Fruit fly (Drosophila melanogaster) whole organism, prepupa: Measurements from ENCODE around the gene CG42322.
A peak's percentile ranks its signal among the peaks of the same experiment; 100 is the strongest.

Experiments
- CG10631 ChIP-seq: fragments of 200-800 bp; sonication (Bioruptor generic); optimal IDR thresholded peaks from 2 replicates; lab custom pipeline; 2016; ENCODE audit warnings: missing biosample characterization, missing genetic modification characterization
- CG10669 ChIP-seq: fragments of 200-800 bp; sonication (Bioruptor generic); optimal IDR thresholded peaks from 3 replicates; lab custom pipeline; 2018; ENCODE audit warnings: missing biosample characterization, mild to moderate bottlenecking, missing genetic modification characterization, moderate library complexity
- CG11294 ChIP-seq: fragments of 200-800 bp; sonication (Bioruptor generic); IDR thresholded peaks from 2 replicates; pipeline ENCODE4 v1.3.6; 2022; ENCODE audit warnings: missing biosample characterization, missing genetic modification characterization
- CG11762 ChIP-seq: fragments of 200-800 bp; sonication (Bioruptor generic); optimal IDR thresholded peaks from 3 replicates; lab custom pipeline; 2016; ENCODE audit warnings: missing biosample characterization, missing genetic modification characterization; ENCODE audit not compliant: insufficient read depth
- CG1621 ChIP-seq: fragments of 200-800 bp; sonication (Bioruptor generic); optimal IDR thresholded peaks from 3 replicates; lab custom pipeline; 2018; ENCODE audit warnings: missing biosample characterization, mild to moderate bottlenecking, missing genetic modification characterization
- CG16779 ChIP-seq: fragments of 200-800 bp; sonication (Bioruptor generic); optimal IDR thresholded peaks from 3 replicates; lab custom pipeline; 2017; ENCODE audit warnings: missing biosample characterization, mild to moderate bottlenecking, missing genetic modification characterization
- CG3032 ChIP-seq: fragments of 200-800 bp; optimal IDR thresholded peaks from 2 replicates; lab custom pipeline; 2019; ENCODE audit warnings: missing biosample characterization, mild to moderate bottlenecking, missing genetic modification characterization, moderate library complexity
- CG31627 ChIP-seq: fragments of 200-800 bp; sonication (Bioruptor generic); optimal IDR thresholded peaks from 3 replicates; lab custom pipeline; 2016; ENCODE audit warnings: missing biosample characterization, missing genetic modification characterization
- CG32006 ChIP-seq: fragments of 200-800 bp; sonication (Bioruptor generic); optimal IDR thresholded peaks from 3 replicates; lab custom pipeline; 2017; ENCODE audit warnings: missing biosample characterization, mild to moderate bottlenecking, missing genetic modification characterization
- CG34406 ChIP-seq: fragments of 200-800 bp; sonication (Bioruptor generic); optimal IDR thresholded peaks from 3 replicates; lab custom pipeline; 2016; ENCODE audit warnings: missing biosample characterization, missing genetic modification characterization
- CG3919 ChIP-seq: fragments of 200-800 bp; sonication (Bioruptor generic); optimal IDR thresholded peaks from 3 replicates; lab custom pipeline; 2016; ENCODE audit warnings: missing biosample characterization, missing genetic modification characterization
- CG4318 ChIP-seq: fragments of 200-800 bp; sonication (Bioruptor generic); optimal IDR thresholded peaks from 3 replicates; lab custom pipeline; 2017; ENCODE audit warnings: missing biosample characterization, mild to moderate bottlenecking, missing genetic modification characterization
- CG6276 ChIP-seq: fragments of 200-800 bp; sonication (Bioruptor generic); optimal IDR thresholded peaks from 2 replicates; lab custom pipeline; 2017; ENCODE audit warnings: missing biosample characterization, mild to moderate bottlenecking, missing genetic modification characterization
- CG6792 ChIP-seq: fragments of 200-800 bp; sonication (Bioruptor generic); optimal IDR thresholded peaks from 3 replicates; lab custom pipeline; 2016; ENCODE audit warnings: missing biosample characterization, missing genetic modification characterization
- CG6808 ChIP-seq: fragments of 200-800 bp; sonication (Bioruptor generic); optimal IDR thresholded peaks from 3 replicates; lab custom pipeline; 2017; ENCODE audit warnings: missing biosample characterization, missing genetic modification characterization, mild to moderate bottlenecking, moderate library complexity, missing genetic modification reagents
- CG6854 ChIP-seq: fragments of 200-800 bp; sonication (Bioruptor generic); optimal IDR thresholded peaks from 2 replicates; lab custom pipeline; 2017; ENCODE audit warnings: missing biosample characterization, mild to moderate bottlenecking, missing genetic modification characterization
- CG7368 ChIP-seq: fragments of 200-800 bp; sonication (Bioruptor generic); optimal IDR thresholded peaks from 3 replicates; lab custom pipeline; 2016; ENCODE audit warnings: missing biosample characterization, missing genetic modification characterization
- CG8119 ChIP-seq: fragments of 200-800 bp; sonication (Bioruptor generic); IDR thresholded peaks from 3 replicates; pipeline ENCODE4 v1.3.6; 2022; ENCODE audit warnings: missing biosample characterization, missing genetic modification characterization
- CG9139 ChIP-seq: fragments of 200-800 bp; sonication (Bioruptor generic); optimal IDR thresholded peaks from 3 replicates; lab custom pipeline; 2017; ENCODE audit warnings: missing biosample characterization, mild to moderate bottlenecking, missing genetic modification characterization
- Eip78C ChIP-seq: fragments of 200-800 bp; sonication (Bioruptor generic); peaks from one replicate; lab custom pipeline; 2016; ENCODE audit warnings: missing biosample characterization, missing genetic modification characterization
- Eip93F ChIP-seq: fragments of 200-800 bp; sonication (Bioruptor generic); optimal IDR thresholded peaks from 2 replicates; lab custom pipeline; 2016; ENCODE audit warnings: missing biosample characterization, mild to moderate bottlenecking, missing genetic modification characterization
- Ets21C ChIP-seq: fragments of 200-800 bp; sonication (Bioruptor generic); optimal IDR thresholded peaks from 3 replicates; lab custom pipeline; 2016; ENCODE audit warnings: missing biosample characterization, missing genetic modification characterization
- Ets96B ChIP-seq: fragments of 200-800 bp; optimal IDR thresholded peaks from 2 replicates; lab custom pipeline; 2019; ENCODE audit warnings: missing biosample characterization, mild to moderate bottlenecking, missing genetic modification characterization, moderate library complexity
- Gug ChIP-seq: fragments of 200-800 bp; sonication (Bioruptor generic); IDR thresholded peaks from 2 replicates; pipeline ENCODE4 v1.3.6; 2022; ENCODE audit warnings: missing biosample characterization, missing genetic modification characterization
- Hr38 ChIP-seq: sonication (Bioruptor generic); optimal IDR thresholded peaks from 2 replicates; lab custom pipeline; 2016; ENCODE audit warnings: missing biosample characterization, missing genetic modification characterization
- Hr39 ChIP-seq: fragments of 200-800 bp; sonication (Bioruptor generic); optimal IDR thresholded peaks from 2 replicates; lab custom pipeline; 2016; ENCODE audit warnings: missing biosample characterization, missing genetic modification characterization
- Hr4 ChIP-seq: fragments of 200-800 bp; sonication (Bioruptor generic); optimal IDR thresholded peaks from 3 replicates; lab custom pipeline; 2016; ENCODE audit warnings: missing biosample characterization, missing genetic modification characterization
- Met ChIP-seq: fragments of 200-800 bp; sonication (Bioruptor generic); optimal IDR thresholded peaks from 3 replicates; lab custom pipeline; 2016; ENCODE audit warnings: missing biosample characterization, missing genetic modification characterization
- OdsH ChIP-seq: fragments of 200-800 bp; sonication (Bioruptor generic); optimal IDR thresholded peaks from 3 replicates; lab custom pipeline; 2016; ENCODE audit warnings: missing biosample characterization, missing genetic modification characterization
- Smox ChIP-seq: fragments of 200-800 bp; sonication (Bioruptor generic); optimal IDR thresholded peaks from 3 replicates; lab custom pipeline; 2016; ENCODE audit warnings: missing biosample characterization, missing genetic modification characterization
- Sox102F ChIP-seq: fragments of 200-800 bp; sonication (Bioruptor generic); optimal IDR thresholded peaks from 2 replicates; lab custom pipeline; 2016; ENCODE audit warnings: missing biosample characterization, mild to moderate bottlenecking, missing genetic modification characterization
- Sox14 ChIP-seq: fragments of 200-800 bp; sonication (Bioruptor generic); optimal IDR thresholded peaks from 3 replicates; lab custom pipeline; 2016; ENCODE audit warnings: missing biosample characterization, missing genetic modification characterization
- Sox15 ChIP-seq: fragments of 200-800 bp; sonication (Bioruptor generic); optimal IDR thresholded peaks from 3 replicates; lab custom pipeline; 2016; ENCODE audit warnings: missing biosample characterization, missing genetic modification characterization
- acj6 ChIP-seq: fragments of 200-800 bp; sonication (Bioruptor generic); optimal IDR thresholded peaks from 3 replicates; lab custom pipeline; 2016; ENCODE audit warnings: missing biosample characterization, missing genetic modification characterization
- cyc ChIP-seq: fragments of 200-800 bp; sonication (Bioruptor generic); optimal IDR thresholded peaks from 3 replicates; lab custom pipeline; 2016; ENCODE audit warnings: missing biosample characterization, missing genetic modification characterization
- dsx ChIP-seq: fragments of 200-800 bp; optimal IDR thresholded peaks from 3 replicates; lab custom pipeline; 2019; ENCODE audit warnings: missing biosample characterization, mild to moderate bottlenecking, missing genetic modification characterization, moderate library complexity; ENCODE audit not compliant: poor library complexity, severe bottlenecking
- eg ChIP-seq: fragments of 200-800 bp; sonication (Bioruptor generic); IDR thresholded peaks from 3 replicates; pipeline ENCODE4 v1.3.6; 2022; ENCODE audit warnings: missing biosample characterization, missing genetic modification characterization
- fd85E ChIP-seq: fragments of 200-800 bp; sonication (Bioruptor generic); optimal IDR thresholded peaks from 3 replicates; lab custom pipeline; 2016; ENCODE audit warnings: missing biosample characterization, missing genetic modification characterization
- lz ChIP-seq: fragments of 200-800 bp; sonication (Bioruptor generic); optimal IDR thresholded peaks from 3 replicates; lab custom pipeline; 2016; ENCODE audit warnings: missing biosample characterization, missing genetic modification characterization
- net ChIP-seq: fragments of 200-800 bp; sonication (Bioruptor generic); optimal IDR thresholded peaks from 3 replicates; lab custom pipeline; 2016; ENCODE audit warnings: missing biosample characterization, missing genetic modification characterization
- pdm3 ChIP-seq: fragments of 200-800 bp; sonication (Bioruptor generic); optimal IDR thresholded peaks from 3 replicates; lab custom pipeline; 2016; ENCODE audit warnings: missing biosample characterization, missing genetic modification characterization
- salr ChIP-seq, 2 experiments: fragments of 200-800 bp; sonication (Bioruptor generic); optimal IDR thresholded peaks; 3 replicates each; lab custom pipeline; 2016 to 2018; ENCODE audit warnings: missing biosample characterization in 2 of 2, missing genetic modification characterization in 2 of 2, mild to moderate bottlenecking in 1 of 2
- spab ChIP-seq: fragments of 200-800 bp; sonication (Bioruptor generic); optimal IDR thresholded peaks from 2 replicates; lab custom pipeline; 2017; ENCODE audit warnings: missing biosample characterization, mild to moderate bottlenecking, missing genetic modification characterization, missing genetic modification reagents
- ss ChIP-seq, 2 experiments: fragments of 200-800 bp; sonication (Bioruptor generic); optimal IDR thresholded peaks; 2 replicates in 1 of 2; 3 replicates in 1 of 2; lab custom pipeline; 2017 to 2018; ENCODE audit warnings: mild to moderate bottlenecking in 2 of 2, missing biosample characterization in 2 of 2, missing genetic modification characterization in 2 of 2, moderate library complexity in 1 of 2
- topi ChIP-seq: fragments of 200-800 bp; sonication (Bioruptor generic); optimal IDR thresholded peaks from 3 replicates; lab custom pipeline; 2016; ENCODE audit warnings: missing biosample characterization, missing genetic modification characterization
- vri ChIP-seq: fragments of 200-800 bp; sonication (Bioruptor generic); optimal IDR thresholded peaks from 3 replicates; lab custom pipeline; 2016; ENCODE audit warnings: missing biosample characterization, mild to moderate bottlenecking, missing genetic modification characterization

The CG42322 gene

dm6 chr3R:20773174-20773573 is 33.3 kb downstream of the CG42322 start (continued):
- TF ChIP-seq Sox15 (GFP tag; lab: Kevin White, UChicago) (no peak), Hr38 (GFP tag; lab: Kevin White, UChicago) (no peak), cyc (GFP tag; lab: Kevin White, UChicago) (peak; percentile 0), dsx (GFP tag; lab: Kevin White, UChicago) (peak; percentile 31), CG11294 (GFP tag; lab: Robert Waterston, UW) (no peak), CG6792 (GFP tag; lab: Kevin White, UChicago) (peak; percentile 42), CG3919 (GFP tag; lab: Kevin White, UChicago) (peak; percentile 59), CG6808 (GFP tag; lab: Kevin White, UChicago) (peak; percentile 51), spab (GFP tag; lab: Kevin White, UChicago) (peak; percentile 36), eg (GFP tag; lab: Robert Waterston, UW) (no peak; the same call in 2 of the 3 replicates), Gug (GFP tag; lab: Robert Waterston, UW) (no peak), acj6 (peak; percentile 39), CG32006 (peak; percentile 10), CG4318 (GFP tag; lab: Kevin White, UChicago) (no peak), CG10669 (GFP tag; lab: Kevin White, UChicago) (peak; percentile 67), Hr39 (no peak), CG3032 (tag; lab: Kevin White, UChicago) (peak; percentile 40), topi (GFP tag; lab: Kevin White, UChicago) (no peak), CG31627 (no peak), CG6276 (GFP tag; lab: Kevin White, UChicago) (no peak), lz (GFP tag; lab: Kevin White, UChicago) (peak; percentile 27), Ets21C (GFP tag; lab: Kevin White, UChicago) (no peak), CG6854 (no peak), fd85E (no peak), CG11762 (GFP tag; lab: Kevin White, UChicago) (no peak), Sox102F (GFP tag; lab: Kevin White, UChicago) (peak; percentile 8), Ets96B (tag; lab: Kevin White, UChicago) (peak; percentile 47), net (GFP tag; lab: Kevin White, UChicago) (peak; percentile 6), OdsH (GFP tag; lab: Kevin White, UChicago) (peak; percentile 30), Sox14 (GFP tag; lab: Kevin White, UChicago) (peak; percentile 29), salr (GFP tag; optimal IDR thresholded peaks at IDR 0.05; lab: Kevin White, UChicago) (no peak), Hr4 (GFP tag; lab: Kevin White, UChicago) (peak; percentile 11), CG9139 (no peak)

- TF ChIP-seq Smox (GFP tag; lab: Kevin White, UChicago) (no peak), lz (GFP tag; lab: Kevin White, UChicago) (no peak), spab (GFP tag; lab: Kevin White, UChicago) (no peak), dsx (GFP tag; lab: Kevin White, UChicago) (peak; percentile 49), CG7368 (GFP tag; lab: Kevin White, UChicago) (no peak), CG11762 (GFP tag; lab: Kevin White, UChicago) (no peak), CG6854 (no peak), Hr38 (GFP tag; lab: Kevin White, UChicago) (no peak), CG16779 (tag; lab: Kevin White, UChicago) (no peak), acj6 (no peak), Sox14 (GFP tag; lab: Kevin White, UChicago) (no peak), CG6276 (GFP tag; lab: Kevin White, UChicago) (no peak), CG4318 (GFP tag; lab: Kevin White, UChicago) (no peak), CG32006 (no peak), Met (GFP tag; lab: Kevin White, UChicago) (no peak), pdm3 (GFP tag; lab: Kevin White, UChicago) (no peak), CG1621 (peak; percentile 75), CG10631 (GFP tag; lab: Kevin White, UChicago) (no peak), Eip78C (GFP tag; lab: Kevin White, UChicago) (peak; percentile 59), CG31627 (no peak), Eip93F (GFP tag; lab: Kevin White, UChicago) (no peak), CG34406 (GFP tag; lab: Kevin White, UChicago) (no peak), CG11294 (GFP tag; lab: Robert Waterston, UW) (no peak), ss (GFP tag; optimal IDR thresholded peaks at IDR 0.05; lab: Kevin White, UChicago) (peak in 1 of 2 experiments; percentile 25), CG8119 (GFP tag; lab: Robert Waterston, UW) (no peak), Sox102F (GFP tag; lab: Kevin White, UChicago) (no peak), CG6792 (GFP tag; lab: Kevin White, UChicago) (no peak), vri (GFP tag; lab: Kevin White, UChicago) (no peak)
Observed at dm6 chr3R:20774125-20774524, 34.2 kb downstream of the CG42322 start.
